Worm (Caenorhabditis elegans) whole organism, mixed stage, embryonic: ENCODE measurements around the gene gldi-6.

Source experiments
- blmp-1 ChIP-seq: fragments of 150-350 bp; optimal IDR thresholded peaks from 2 replicates; lab custom pipeline; 2014; ENCODE audit warnings: missing biosample characterization, missing genetic modification characterization
- ceh-43 ChIP-seq: fragments of 200-800 bp; sonication (Bioruptor generic); optimal IDR thresholded peaks from 2 replicates; lab custom pipeline; 2018; ENCODE audit warnings: mild to moderate bottlenecking, missing genetic modification characterization, moderate library complexity, missing compliant biosample characterization
- ceh-83 ChIP-seq: fragments of 200-800 bp; sonication (Bioruptor generic); optimal IDR thresholded peaks from 2 replicates; lab custom pipeline; 2018; ENCODE audit warnings: mild to moderate bottlenecking, missing genetic modification characterization, missing compliant biosample characterization
- ces-1 ChIP-seq: fragments of 150-350 bp; optimal IDR thresholded peaks from 2 replicates; lab custom pipeline; 2014; ENCODE audit warnings: missing biosample characterization, missing genetic modification reagents, missing genetic modification characterization
- cnd-1 ChIP-seq: fragments of 200-800 bp; sonication (Bioruptor generic); optimal IDR thresholded peaks from 2 replicates; lab custom pipeline; 2018; ENCODE audit warnings: mild to moderate bottlenecking, missing genetic modification characterization, missing compliant biosample characterization
- drap-1 ChIP-seq: fragments of 200-800 bp; sonication (Bioruptor generic); optimal IDR thresholded peaks from 3 replicates; lab custom pipeline; 2018; ENCODE audit warnings: mild to moderate bottlenecking, missing genetic modification characterization, missing compliant biosample characterization
- elt-1 ChIP-seq: sonication (generic microtip); optimal IDR thresholded peaks from 2 replicates; lab custom pipeline; 2017; ENCODE audit warnings: missing genetic modification characterization, mild to moderate bottlenecking, missing compliant biosample characterization, antibody characterized with exemption, moderate library complexity, borderline replicate concordance; ENCODE audit not compliant: insufficient read depth
- elt-3 ChIP-seq: fragments of 150-350 bp; optimal IDR thresholded peaks from 2 replicates; lab custom pipeline; 2014; ENCODE audit warnings: missing biosample characterization, missing genetic modification characterization
- flh-1 ChIP-seq: fragments of 200-800 bp; sonication (Bioruptor generic); optimal IDR thresholded peaks from 2 replicates; lab custom pipeline; 2018; ENCODE audit warnings: mild to moderate bottlenecking, missing genetic modification characterization, moderate library complexity, missing compliant biosample characterization
- ham-2 ChIP-seq: fragments of 200-800 bp; sonication (Bioruptor generic); optimal IDR thresholded peaks from 2 replicates; lab custom pipeline; 2018; ENCODE audit warnings: mild to moderate bottlenecking, missing genetic modification characterization, missing compliant biosample characterization
- hlh-1 ChIP-seq: fragments of 150-350 bp; optimal IDR thresholded peaks from 2 replicates; lab custom pipeline; 2014; ENCODE audit warnings: missing biosample characterization, missing genetic modification reagents, missing genetic modification characterization
- lin-32 ChIP-seq: fragments of 200-800 bp; sonication (Bioruptor generic); optimal IDR thresholded peaks from 2 replicates; lab custom pipeline; 2018; ENCODE audit warnings: mild to moderate bottlenecking, missing genetic modification characterization, missing compliant biosample characterization
- lsy-2 ChIP-seq: fragments of 150-350 bp; optimal IDR thresholded peaks from 2 replicates; lab custom pipeline; 2014; ENCODE audit warnings: missing biosample characterization, missing genetic modification characterization
- mab-5 ChIP-seq: fragments of 150-350 bp; optimal IDR thresholded peaks from 2 replicates; lab custom pipeline; 2014; ENCODE audit warnings: missing biosample characterization, missing genetic modification characterization
- mls-2 ChIP-seq: sonication (generic microtip); optimal IDR thresholded peaks from 2 replicates; lab custom pipeline; 2016; ENCODE audit warnings: mild to moderate bottlenecking, missing genetic modification characterization, moderate library complexity, missing compliant biosample characterization
- nhr-12 ChIP-seq: fragments of 150-350 bp; optimal IDR thresholded peaks from 2 replicates; lab custom pipeline; 2014; ENCODE audit warnings: missing biosample characterization, missing genetic modification characterization
- nhr-2 ChIP-seq: fragments of 150-350 bp; optimal IDR thresholded peaks from 2 replicates; lab custom pipeline; 2014; ENCODE audit warnings: missing biosample characterization, missing genetic modification characterization
- nhr-237 ChIP-seq: fragments of 150-350 bp; optimal IDR thresholded peaks from 2 replicates; lab custom pipeline; 2014; ENCODE audit warnings: missing biosample characterization, missing genetic modification characterization
- nhr-28 ChIP-seq: fragments of 150-350 bp; optimal IDR thresholded peaks from 2 replicates; lab custom pipeline; 2014; ENCODE audit warnings: missing biosample characterization, missing genetic modification characterization
- nhr-76 ChIP-seq: sonication (generic microtip); optimal IDR thresholded peaks from 2 replicates; lab custom pipeline; 2017; ENCODE audit warnings: missing biosample characterization, missing genetic modification characterization
- pha-4 ChIP-seq: fragments of 150-350 bp; optimal IDR thresholded peaks from 2 replicates; lab custom pipeline; 2018; ENCODE audit warnings: missing biosample characterization, missing genetic modification reagents, missing genetic modification characterization
- sem-2 ChIP-seq: fragments of 200-800 bp; sonication (Bioruptor generic); optimal IDR thresholded peaks from 2 replicates; lab custom pipeline; 2018; ENCODE audit warnings: mild to moderate bottlenecking, missing genetic modification characterization, missing compliant biosample characterization
- sptf-1 ChIP-seq: sonication (generic microtip); optimal IDR thresholded peaks from 2 replicates; lab custom pipeline; 2017; ENCODE audit warnings: mild to moderate bottlenecking, missing genetic modification characterization, moderate library complexity, missing compliant biosample characterization
- unc-120 ChIP-seq: sonication (generic microtip); optimal IDR thresholded peaks from 2 replicates; lab custom pipeline; 2017; ENCODE audit warnings: missing genetic modification characterization, missing compliant biosample characterization; ENCODE audit not compliant: poor library complexity, severe bottlenecking
- unc-39 ChIP-seq: fragments of 150-350 bp; optimal IDR thresholded peaks from 2 replicates; lab custom pipeline; 2014; ENCODE audit warnings: missing biosample characterization, missing genetic modification characterization
- unc-62 ChIP-seq: fragments of 150-350 bp; optimal IDR thresholded peaks from 2 replicates; lab custom pipeline; 2014; ENCODE audit warnings: missing biosample characterization, missing genetic modification reagents, missing genetic modification characterization
- zip-8 ChIP-seq: fragments of 150-350 bp; optimal IDR thresholded peaks from 2 replicates; lab custom pipeline; 2014; ENCODE audit warnings: missing biosample characterization, missing genetic modification characterization
- ztf-11 ChIP-seq: fragments of 150-350 bp; optimal IDR thresholded peaks from 2 replicates; lab custom pipeline; 2014; ENCODE audit warnings: missing biosample characterization, missing genetic modification characterization

Gene gldi-6

DNA sequence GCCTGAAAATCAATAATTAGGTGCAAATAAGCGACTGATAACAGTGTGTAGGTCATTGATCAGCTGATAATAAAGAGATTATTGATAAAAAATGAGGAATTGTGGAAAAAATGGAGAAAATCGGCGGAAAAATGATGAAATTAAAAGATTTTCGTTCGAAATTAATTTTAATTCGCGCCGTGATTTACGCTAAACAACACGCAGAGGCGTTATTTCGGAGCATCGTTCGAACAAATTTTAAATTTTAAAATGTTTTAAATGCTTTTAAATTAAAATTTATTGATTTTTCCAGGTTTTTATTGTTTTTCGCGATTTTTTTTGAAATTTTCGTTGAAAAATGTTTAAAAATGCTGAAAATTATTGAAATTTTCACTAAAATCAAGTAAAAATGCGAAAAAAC lies 52.6 kb downstream of the gldi-6 start, which contains the start of gene Y49F6B.9:
Y49F6B.9 (minus strand) TSS at position 2 of the 400 bp plus-strand sequence.
- TF ChIP-seq mab-5 (no peak), sptf-1 (tag; lab: Kevin White, UChicago) (no peak), unc-62 (no peak), zip-8 (tag; lab: Kevin White, UChicago) (no peak), drap-1 (no peak), nhr-76 (tag; lab: Kevin White, UChicago) (no peak), hlh-1 (no peak), nhr-28 (no peak), ham-2 (no peak), ceh-83 (GFP tag; lab: Kevin White, UChicago) (no peak), unc-120 (tag; lab: Kevin White, UChicago) (no peak), pha-4 (no peak), ceh-43 (GFP tag; lab: Kevin White, UChicago) (no peak), nhr-237 (no peak), nhr-12 (tag; lab: Kevin White, UChicago) (no peak), flh-1 (no peak), ztf-11 (tag; lab: Kevin White, UChicago) (no peak), unc-39 (tag; lab: Kevin White, UChicago) (no peak), blmp-1 (tag; lab: Kevin White, UChicago) (no peak), nhr-2 (no peak)

ce11 chrII:3500373-3500772 lies 53.6 kb downstream of the gldi-6 start:
- TF ChIP-seq pha-4 (no peak), mls-2 (tag; lab: Kevin White, UChicago) (no peak), drap-1 (no peak), elt-1 (tag; lab: Kevin White, UChicago) (no peak), ham-2 (no peak), mab-5 (no peak), unc-39 (tag; lab: Kevin White, UChicago) (no peak), lin-32 (GFP tag; lab: Kevin White, UChicago) (no peak), nhr-12 (tag; lab: Kevin White, UChicago) (no peak), ceh-43 (GFP tag; lab: Kevin White, UChicago) (no peak), cnd-1 (tag; lab: Kevin White, UChicago) (no peak), ces-1 (GFP tag; lab: Kevin White, UChicago) (no peak), ztf-11 (tag; lab: Kevin White, UChicago) (no peak), lsy-2 (no peak)

ce11 chrII:3502011-3502410 lies 55.3 kb downstream of the gldi-6 start:
- TF ChIP-seq elt-3, result no peak
- no peak for TF ChIP-seq unc-62
- no peak for TF ChIP-seq hlh-1
- TF ChIP-seq pha-4, result no peak
- TF ChIP-seq sem-2 (GFP tag; lab: Kevin White, UChicago), result no peak
- TF ChIP-seq, all 35 proteins: peak for 0
